Worm (Caenorhabditis elegans): ENCODE results near the gene T10G3.2.

The T10G3.2 gene

ce11 chrV:13468190-13468765, 11.4 kb downstream of the T10G3.2 start, which contains the start of the genes F25H9.6 and F25H9.7 (continued):
- TF ChIP-seq pqm-1 (tag; optimal IDR thresholded peaks at IDR 0.05) = peak; percentile 40
- no peak for TF ChIP-seq fkh-10 (GFP tag; optimal IDR thresholded peaks at IDR 0.05)
- no peak for TF ChIP-seq ceh-48 (tag; optimal IDR thresholded peaks at IDR 0.05)
- no peak for TF ChIP-seq ama-1 (optimal IDR thresholded peaks at IDR 0.05)
- TF ChIP-seq gmeb-2 (tag; optimal IDR thresholded peaks at IDR 0.05) = no peak
- no peak for TF ChIP-seq elt-4 (tag; optimal IDR thresholded peaks at IDR 0.05)
- peak; percentile 12 for TF ChIP-seq nfya-1 (tag; optimal IDR thresholded peaks at IDR 0.05)
- no peak for TF ChIP-seq pat-9 (tag; optimal IDR thresholded peaks at IDR 0.05)
- peak; percentile 42 for TF ChIP-seq unc-42 (tag; optimal IDR thresholded peaks at IDR 0.05)
- TF ChIP-seq pax-1 (tag; optimal IDR thresholded peaks at IDR 0.05) = no peak
- TF ChIP-seq ztf-16 (tag; optimal IDR thresholded peaks at IDR 0.05) = peak; percentile 54
- no peak for TF ChIP-seq ceh-24 (tag; optimal IDR thresholded peaks at IDR 0.05)
- peak; percentile 52 for TF ChIP-seq hlh-6 (tag; optimal IDR thresholded peaks at IDR 0.05)
- TF ChIP-seq ahr-1 (tag; optimal IDR thresholded peaks at IDR 0.05) = peak; percentile 53
- TF ChIP-seq ceh-19 (GFP tag; optimal IDR thresholded peaks at IDR 0.05) = no peak
- peak; percentile 27 for TF ChIP-seq dmd-4 (tag; optimal IDR thresholded peaks at IDR 0.05; ENCODE audit: borderline replicate concordance)
- no peak for TF ChIP-seq pha-2 (tag; optimal IDR thresholded peaks at IDR 0.05)
- no peak for TF ChIP-seq K09A11.1 (tag; optimal IDR thresholded peaks at IDR 0.05; ENCODE audit: insufficient read depth)
- TF ChIP-seq ceh-9 (tag; optimal IDR thresholded peaks at IDR 0.05) = no peak
- no peak for TF ChIP-seq madf-2 (tag; optimal IDR thresholded peaks at IDR 0.05)
- peak; percentile 80 for TF ChIP-seq F13H6.1 (tag; optimal IDR thresholded peaks at IDR 0.05)
- TF ChIP-seq nhr-11 (tag; optimal IDR thresholded peaks at IDR 0.05) = no peak
- TF ChIP-seq elt-2 (tag; optimal IDR thresholded peaks at IDR 0.05) = peak; percentile 64
- TF ChIP-seq sdc-2 (tag; optimal IDR thresholded peaks at IDR 0.05) = peak; percentile 41
- TF ChIP-seq ceh-31 (tag; optimal IDR thresholded peaks at IDR 0.05) = peak; percentile 98
- no peak for TF ChIP-seq ceh-22 (tag; optimal IDR thresholded peaks at IDR 0.05)
- TF ChIP-seq pros-1 (tag; optimal IDR thresholded peaks at IDR 0.05) = no peak
- peak; percentile 68 for TF ChIP-seq hlh-30 (tag; optimal IDR thresholded peaks at IDR 0.05; ENCODE audit: insufficient read depth)
- peak; percentile 7 for TF ChIP-seq syd-9 (tag; optimal IDR thresholded peaks at IDR 0.05)
- TF ChIP-seq ceh-30 (tag; optimal IDR thresholded peaks at IDR 0.05) = no peak
- TF ChIP-seq ceh-6 (GFP tag; optimal IDR thresholded peaks at IDR 0.05) = no peak
- no peak for TF ChIP-seq dve-1 (tag; optimal IDR thresholded peaks at IDR 0.05)
- TF ChIP-seq unc-86 (tag; optimal IDR thresholded peaks at IDR 0.05) = peak; percentile 54
- TF ChIP-seq hlh-15 (tag; optimal IDR thresholded peaks at IDR 0.05) = peak; percentile 71
- TF ChIP-seq ceh-45 (GFP tag; IDR thresholded peaks at IDR 0.05) = no peak
- TF ChIP-seq mec-3 (tag; optimal IDR thresholded peaks at IDR 0.05; ENCODE audit: borderline replicate concordance) = peak; percentile 92
- no peak for TF ChIP-seq npax-4 (tag; optimal IDR thresholded peaks at IDR 0.05)
- no peak for TF ChIP-seq T23F11.4 (GFP tag; optimal IDR thresholded peaks at IDR 0.05)
- peak; percentile 97 for TF ChIP-seq tbx-7 (tag; optimal IDR thresholded peaks at IDR 0.05)
- TF ChIP-seq K02D7.2 (tag; optimal IDR thresholded peaks at IDR 0.05) = no peak
- TF ChIP-seq rnt-1 (tag; optimal IDR thresholded peaks at IDR 0.05) = peak; percentile 88
- TF ChIP-seq ceh-14 (tag; optimal IDR thresholded peaks at IDR 0.05) = peak; percentile 76
- peak; percentile 56 for TF ChIP-seq eyg-1 (tag; optimal IDR thresholded peaks at IDR 0.05)
- TF ChIP-seq C08G9.2 (tag; optimal IDR thresholded peaks at IDR 0.05) = peak; percentile 98
- peak; percentile 62 for TF ChIP-seq ceh-34 (tag; optimal IDR thresholded peaks at IDR 0.05)
- TF ChIP-seq ttx-3 (tag; optimal IDR thresholded peaks at IDR 0.05) = peak; percentile 28
- peak; percentile 86 for TF ChIP-seq lim-6 (tag; optimal IDR thresholded peaks at IDR 0.05)

Measured in whole organism, late embryonic.